Worm (Caenorhabditis elegans) whole organism, mixed stage, embryonic: ENCODE data around the gene semi-1.

Experiments
- bed-3 ChIP-seq: fragments of 200-800 bp; sonication (Bioruptor generic); optimal IDR thresholded peaks from 3 replicates; lab custom pipeline; 2018; ENCODE audit warnings: mild to moderate bottlenecking, missing genetic modification characterization, moderate library complexity, missing compliant biosample characterization
- blmp-1 ChIP-seq: fragments of 150-350 bp; optimal IDR thresholded peaks from 2 replicates; lab custom pipeline; 2014; ENCODE audit warnings: missing biosample characterization, missing genetic modification characterization
- ceh-43 ChIP-seq: fragments of 200-800 bp; sonication (Bioruptor generic); optimal IDR thresholded peaks from 2 replicates; lab custom pipeline; 2018; ENCODE audit warnings: mild to moderate bottlenecking, missing genetic modification characterization, moderate library complexity, missing compliant biosample characterization
- drap-1 ChIP-seq: fragments of 200-800 bp; sonication (Bioruptor generic); optimal IDR thresholded peaks from 3 replicates; lab custom pipeline; 2018; ENCODE audit warnings: mild to moderate bottlenecking, missing genetic modification characterization, missing compliant biosample characterization
- elt-1 ChIP-seq: sonication (generic microtip); optimal IDR thresholded peaks from 2 replicates; lab custom pipeline; 2017; ENCODE audit warnings: missing genetic modification characterization, mild to moderate bottlenecking, missing compliant biosample characterization, antibody characterized with exemption, moderate library complexity, borderline replicate concordance; ENCODE audit not compliant: insufficient read depth
- lsy-2 ChIP-seq: fragments of 150-350 bp; optimal IDR thresholded peaks from 2 replicates; lab custom pipeline; 2014; ENCODE audit warnings: missing biosample characterization, missing genetic modification characterization
- mep-1 ChIP-seq: fragments of 150-350 bp; optimal IDR thresholded peaks from 2 replicates; lab custom pipeline; 2017; ENCODE audit warnings: missing biosample characterization, missing genetic modification reagents, missing genetic modification characterization, inconsistent platforms
- nhr-76 ChIP-seq: sonication (generic microtip); optimal IDR thresholded peaks from 2 replicates; lab custom pipeline; 2017; ENCODE audit warnings: missing biosample characterization, missing genetic modification characterization
- pha-4 ChIP-seq: fragments of 150-350 bp; optimal IDR thresholded peaks from 2 replicates; lab custom pipeline; 2018; ENCODE audit warnings: missing biosample characterization, missing genetic modification reagents, missing genetic modification characterization
- unc-39 ChIP-seq: fragments of 150-350 bp; optimal IDR thresholded peaks from 2 replicates; lab custom pipeline; 2014; ENCODE audit warnings: missing biosample characterization, missing genetic modification characterization
- unc-62 ChIP-seq: fragments of 150-350 bp; optimal IDR thresholded peaks from 2 replicates; lab custom pipeline; 2014; ENCODE audit warnings: missing biosample characterization, missing genetic modification reagents, missing genetic modification characterization
- ztf-11 ChIP-seq: fragments of 150-350 bp; optimal IDR thresholded peaks from 2 replicates; lab custom pipeline; 2014; ENCODE audit warnings: missing biosample characterization, missing genetic modification characterization

ce11 chrV:13529165-13529564 is 14.2 kb upstream of the semi-1 start:
- TF ChIP-seq blmp-1 (tag; lab: Kevin White, UChicago) (no peak), ceh-43 (no peak), ztf-11 (tag; lab: Kevin White, UChicago) (no peak), unc-62 (GFP tag; lab: Kevin White, UChicago) (no peak), elt-1 (tag; lab: Kevin White, UChicago) (no peak), lsy-2 (no peak), mep-1 (no peak), drap-1 (GFP tag; lab: Kevin White, UChicago) (no peak), pha-4 (tag; lab: Kevin White, UChicago) (no peak), nhr-76 (tag; lab: Kevin White, UChicago) (no peak), unc-39 (tag; lab: Kevin White, UChicago) (no peak), bed-3 (GFP tag; lab: Kevin White, UChicago) (no peak)
